Worm (Caenorhabditis elegans): ENCODE measurements around the gene T04A8.8.

T04A8.8 gene

ce11 chrIII:4665272-4665671 lies 28.5 kb upstream of the T04A8.8 start, which contains the start of gene T23F11.4:
T23F11.4 (minus strand) TSS chrIII:4665372.
- TF ChIP-seq mml-1 (tag; optimal IDR thresholded peaks at IDR 0.05) (no peak), sea-2 (GFP tag; optimal IDR thresholded peaks at IDR 0.05) (no peak), elt-1 (tag; optimal IDR thresholded peaks at IDR 0.05) (no peak), ceh-82 (tag; optimal IDR thresholded peaks at IDR 0.05) (no peak), fkh-10 (GFP tag; optimal IDR thresholded peaks at IDR 0.05) (no peak), elt-3 (tag; optimal IDR thresholded peaks at IDR 0.05) (no peak), unc-62 (GFP tag; optimal IDR thresholded peaks at IDR 0.05) (no peak), nhr-67 (tag; optimal IDR thresholded peaks at IDR 0.05) (no peak), nhr-28 (tag; optimal IDR thresholded peaks at IDR 0.05) (no peak), aly-2 (tag; optimal IDR thresholded peaks at IDR 0.05) (no peak), nhr-43 (tag; optimal IDR thresholded peaks at IDR 0.05; ENCODE audit: poor library complexity, severe bottlenecking) (no peak), fkh-2 (tag; optimal IDR thresholded peaks at IDR 0.05) (no peak), egl-5 (tag; optimal IDR thresholded peaks at IDR 0.05) (no peak), ceh-28 (tag; optimal IDR thresholded peaks at IDR 0.05) (no peak), ZK546.5 (tag; optimal IDR thresholded peaks at IDR 0.05) (no peak), hmg-11 (tag; optimal IDR thresholded peaks at IDR 0.05) (no peak)

- peak; percentile 35 for TF ChIP-seq lsy-12 (tag; optimal IDR thresholded peaks at IDR 0.05)
- TF ChIP-seq nhr-43 (tag; optimal IDR thresholded peaks at IDR 0.05; ENCODE audit: poor library complexity, severe bottlenecking) = peak; percentile 1
- peak; percentile 48 for TF ChIP-seq tbx-2 (tag; optimal IDR thresholded peaks at IDR 0.05)
- TF ChIP-seq R02D3.7 (tag; optimal IDR thresholded peaks at IDR 0.05) = no peak
- TF ChIP-seq nfya-1 (tag; optimal IDR thresholded peaks at IDR 0.05; ENCODE audit: insufficient read depth) = peak; percentile 62
- TF ChIP-seq skn-1 (tag; optimal IDR thresholded peaks at IDR 0.05) = no peak
- TF ChIP-seq nhr-25 (tag; optimal IDR thresholded peaks at IDR 0.05) = peak; percentile 78
- TF ChIP-seq nhr-23 (tag; optimal IDR thresholded peaks at IDR 0.05) = peak; percentile 38
- TF ChIP-seq nhr-12 (tag; optimal IDR thresholded peaks at IDR 0.05) = no peak
- TF ChIP-seq lin-39 (tag; optimal IDR thresholded peaks at IDR 0.05) = peak; percentile 65
- peak; percentile 22 for TF ChIP-seq jun-1 (tag; optimal IDR thresholded peaks at IDR 0.05)
- no peak for TF ChIP-seq egl-27 (tag; optimal IDR thresholded peaks at IDR 0.05)
- no peak for TF ChIP-seq zag-1 (tag; optimal IDR thresholded peaks at IDR 0.05)
- TF ChIP-seq unc-39 (tag; optimal IDR thresholded peaks at IDR 0.05) = no peak
- TF ChIP-seq ceh-16 (tag; optimal IDR thresholded peaks at IDR 0.05) = no peak
- no peak for TF ChIP-seq ztf-4 (tag; optimal IDR thresholded peaks at IDR 0.05)
- TF ChIP-seq pqm-1 (tag; optimal IDR thresholded peaks at IDR 0.05) = no peak
- TF ChIP-seq eor-1 (tag; optimal IDR thresholded peaks at IDR 0.05) = no peak
- TF ChIP-seq snpc-4 (tag; optimal IDR thresholded peaks at IDR 0.05) = no peak
- TF ChIP-seq nhr-76 (tag; optimal IDR thresholded peaks at IDR 0.05) = no peak
- TF ChIP-seq nhr-77 (tag; optimal IDR thresholded peaks at IDR 0.05) = no peak
- no peak for TF ChIP-seq elt-3 (tag; optimal IDR thresholded peaks at IDR 0.05)
- TF ChIP-seq ztf-11 (tag; optimal IDR thresholded peaks at IDR 0.05) = no peak
- no peak for TF ChIP-seq nhr-67 (tag; optimal IDR thresholded peaks at IDR 0.05)
- TF ChIP-seq lin-15B (tag; optimal IDR thresholded peaks at IDR 0.05) = peak; percentile 48
- no peak for TF ChIP-seq unc-62 (GFP tag; optimal IDR thresholded peaks at IDR 0.05)
- no peak for TF ChIP-seq fos-1 (tag; optimal IDR thresholded peaks at IDR 0.05)
- TF ChIP-seq ama-1 (optimal IDR thresholded peaks at IDR 0.05) = no peak
- no peak for TF ChIP-seq daf-12 (tag; optimal IDR thresholded peaks at IDR 0.05)
- TF ChIP-seq hmg-11 (tag; optimal IDR thresholded peaks at IDR 0.05) = peak; percentile 86
- TF ChIP-seq sea-2 (GFP tag; optimal IDR thresholded peaks at IDR 0.05) = peak; percentile 39
- TF ChIP-seq ZK546.5 (tag; optimal IDR thresholded peaks at IDR 0.05) = no peak
- TF ChIP-seq fkh-10 (GFP tag; optimal IDR thresholded peaks at IDR 0.05) = no peak
- no peak for TF ChIP-seq aly-2 (tag; optimal IDR thresholded peaks at IDR 0.05)
- no peak for TF ChIP-seq nhr-28 (tag; optimal IDR thresholded peaks at IDR 0.05)
- TF ChIP-seq ceh-28 (tag; optimal IDR thresholded peaks at IDR 0.05) = no peak
- no peak for TF ChIP-seq ceh-82 (tag; optimal IDR thresholded peaks at IDR 0.05)
- TF ChIP-seq pha-4 (tag; optimal IDR thresholded peaks at IDR 0.05) = peak; percentile 4
- TF ChIP-seq elt-2 (tag; optimal IDR thresholded peaks at IDR 0.05) = no peak
- no peak for TF ChIP-seq mml-1 (tag; optimal IDR thresholded peaks at IDR 0.05)
- TF ChIP-seq nhr-11 (tag; optimal IDR thresholded peaks at IDR 0.05) = no peak
- no peak for TF ChIP-seq mdl-1 (tag; optimal IDR thresholded peaks at IDR 0.05)
- TF ChIP-seq ceh-9 (tag; optimal IDR thresholded peaks at IDR 0.05) = no peak
- TF ChIP-seq fkh-2 (tag; optimal IDR thresholded peaks at IDR 0.05) = no peak
- no peak for TF ChIP-seq nhr-237 (tag; optimal IDR thresholded peaks at IDR 0.05)
- peak; percentile 34 for TF ChIP-seq egl-5 (tag; optimal IDR thresholded peaks at IDR 0.05)
- no peak for TF ChIP-seq elt-1 (tag; optimal IDR thresholded peaks at IDR 0.05)
Observed at ce11 chrIII:4666753-4667400, 26.9 kb upstream of the T04A8.8 start.
